Worm (Caenorhabditis elegans) whole organism, L1 larva: Measurements from ENCODE around the gene gtf-2E2.

Source experiments
- C16A3.4 ChIP-seq: fragments of 150-350 bp; optimal IDR thresholded peaks from 2 replicates; lab custom pipeline; 2014; ENCODE audit warnings: missing biosample characterization, missing genetic modification characterization
- C34B4.2 ChIP-seq: sonication (generic microtip); optimal IDR thresholded peaks from 2 replicates; lab custom pipeline; 2017; ENCODE audit warnings: mild to moderate bottlenecking, missing genetic modification characterization, missing compliant biosample characterization
- Y116A8C.19 ChIP-seq: sonication (generic microtip); optimal IDR thresholded peaks from 2 replicates; lab custom pipeline; 2016; ENCODE audit warnings: missing compliant biosample characterization, missing genetic modification characterization, borderline replicate concordance
- alr-1 ChIP-seq: fragments of 200-800 bp; sonication (Bioruptor generic); optimal IDR thresholded peaks from 2 replicates; lab custom pipeline; 2018; ENCODE audit warnings: borderline replicate concordance, mild to moderate bottlenecking, missing genetic modification characterization, missing compliant biosample characterization
- ama-1 ChIP-seq: fragments of 150-350 bp; optimal IDR thresholded peaks from 2 replicates; lab custom pipeline; 2014
- blmp-1 ChIP-seq: fragments of 150-350 bp; optimal IDR thresholded peaks from 2 replicates; lab custom pipeline; 2014; ENCODE audit warnings: missing biosample characterization, missing genetic modification characterization
- ceh-8 ChIP-seq: fragments of 200-800 bp; sonication (Bioruptor generic); optimal IDR thresholded peaks from 2 replicates; lab custom pipeline; 2018; ENCODE audit warnings: mild to moderate bottlenecking, missing genetic modification characterization, moderate library complexity, missing compliant biosample characterization
- ceh-88 ChIP-seq: fragments of 200-800 bp; sonication (Bioruptor generic); IDR thresholded peaks from 2 replicates; pipeline ENCODE4 v1.3.6; 2022; ENCODE audit warnings: missing genetic modification characterization, missing compliant biosample characterization
- dsc-1 ChIP-seq: sonication (generic microtip); optimal IDR thresholded peaks from 2 replicates; lab custom pipeline; 2016; ENCODE audit warnings: mild to moderate bottlenecking, missing genetic modification characterization, missing compliant biosample characterization
- efl-1 ChIP-seq, 4 experiments: fragments of 150-350 bp; optimal IDR thresholded peaks in 3 of 4; peaks in 1 of 4; 1 replicate in 1 of 4; 2 replicates in 3 of 4; lab custom pipeline; 2014; ENCODE audit warnings: missing biosample characterization in 2 of 4, missing genetic modification characterization in 2 of 4, missing genetic modification reagents in 2 of 4
- egl-13 ChIP-seq: sonication (generic microtip); optimal IDR thresholded peaks from 2 replicates; lab custom pipeline; 2016; ENCODE audit warnings: missing genotype, missing genetic modification reagents, missing genetic modification characterization, missing compliant biosample characterization
- elt-2 ChIP-seq: sonication (generic microtip); optimal IDR thresholded peaks from 2 replicates; lab custom pipeline; 2016; ENCODE audit warnings: missing genetic modification characterization, mild to moderate bottlenecking, inconsistent platforms, missing compliant biosample characterization, missing genetic modification reagents
- elt-3 ChIP-seq, 6 experiments: fragments of 150-350 bp in 1 of 6; sonication (generic microtip); optimal IDR thresholded peaks; 2 replicates each; lab custom pipeline; 2017 to 2018; ENCODE audit warnings: missing biosample characterization in 6 of 6, missing genetic modification characterization in 6 of 6, inconsistent platforms in 1 of 6
- fkh-8 ChIP-seq: sonication (generic microtip); optimal IDR thresholded peaks from 2 replicates; lab custom pipeline; 2016; ENCODE audit warnings: mild to moderate bottlenecking, missing genetic modification characterization, missing compliant biosample characterization
- grh-1 ChIP-seq: fragments of 200-800 bp; sonication (Bioruptor generic); IDR thresholded peaks from 2 replicates; pipeline ENCODE4 v1.3.6; 2022; ENCODE audit warnings: missing genetic modification reagents, missing genetic modification characterization, missing compliant biosample characterization
- hlh-17 ChIP-seq: fragments of 200-800 bp; sonication (Bioruptor generic); optimal IDR thresholded peaks from 2 replicates; lab custom pipeline; 2018; ENCODE audit warnings: missing genetic modification characterization, mild to moderate bottlenecking, missing compliant biosample characterization, moderate library complexity, borderline replicate concordance
- lin-13 ChIP-seq: fragments of 150-350 bp; optimal IDR thresholded peaks from 2 replicates; lab custom pipeline; 2014; ENCODE audit warnings: missing biosample characterization, missing genetic modification reagents, missing genetic modification characterization
- lin-14 ChIP-seq: fragments of 200-800 bp; sonication (Bioruptor generic); optimal IDR thresholded peaks from 2 replicates; lab custom pipeline; 2018; ENCODE audit warnings: mild to moderate bottlenecking, missing genetic modification characterization, moderate library complexity, missing compliant biosample characterization
- lin-39 ChIP-seq: fragments of 150-350 bp; optimal IDR thresholded peaks from 2 replicates; lab custom pipeline; 2014; ENCODE audit warnings: missing biosample characterization, missing genetic modification reagents, missing genetic modification characterization
- mdl-1 ChIP-seq, 2 experiments: fragments of 150-350 bp; optimal IDR thresholded peaks; 2 replicates each; lab custom pipeline; 2014 to 2017; ENCODE audit warnings: missing biosample characterization in 2 of 2, missing genetic modification characterization in 2 of 2, inconsistent platforms in 1 of 2
- nhr-12 ChIP-seq: sonication (generic microtip); optimal IDR thresholded peaks from 2 replicates; lab custom pipeline; 2017; ENCODE audit warnings: missing biosample characterization, missing genetic modification characterization
- nhr-19 ChIP-seq: fragments of 200-800 bp; sonication (Bioruptor generic); conservative IDR thresholded peaks from 2 replicates; pipeline ENCODE4 v1.3.6; 2022; ENCODE audit warnings: missing genetic modification characterization, missing compliant biosample characterization
- nhr-71 ChIP-seq: sonication (generic microtip); optimal IDR thresholded peaks from 2 replicates; lab custom pipeline; 2016; ENCODE audit warnings: mild to moderate bottlenecking, missing genetic modification characterization, moderate library complexity, missing compliant biosample characterization
- nhr-84 ChIP-seq: sonication (generic microtip); optimal IDR thresholded peaks from 2 replicates; lab custom pipeline; 2017; ENCODE audit warnings: missing biosample characterization, missing genetic modification characterization
- nhr-90 ChIP-seq: sonication (generic microtip); optimal IDR thresholded peaks from 2 replicates; lab custom pipeline; 2016; ENCODE audit warnings: mild to moderate bottlenecking, missing genetic modification characterization, missing compliant biosample characterization; ENCODE audit not compliant: poor library complexity
- pqm-1 ChIP-seq: sonication (generic microtip); optimal IDR thresholded peaks from 3 replicates; lab custom pipeline; 2017; ENCODE audit warnings: missing biosample characterization, missing genetic modification characterization
- rnt-1 ChIP-seq: sonication (generic microtip); optimal IDR thresholded peaks from 2 replicates; lab custom pipeline; 2016; ENCODE audit warnings: mild to moderate bottlenecking, missing genetic modification characterization, moderate library complexity, missing compliant biosample characterization
- skn-1 ChIP-seq: fragments of 150-350 bp; optimal IDR thresholded peaks from 2 replicates; lab custom pipeline; 2014; ENCODE audit warnings: missing biosample characterization, missing genetic modification characterization
- snu-23 ChIP-seq: sonication (generic microtip); optimal IDR thresholded peaks from 2 replicates; lab custom pipeline; 2016; ENCODE audit warnings: missing genetic modification characterization, missing compliant biosample characterization
- sptf-1 ChIP-seq: fragments of 150-350 bp; optimal IDR thresholded peaks from 2 replicates; lab custom pipeline; 2014; ENCODE audit warnings: missing biosample characterization, missing genetic modification characterization
- sup-37 ChIP-seq: fragments of 200-800 bp; sonication (Bioruptor generic); optimal IDR thresholded peaks from 2 replicates; lab custom pipeline; 2018; ENCODE audit warnings: mild to moderate bottlenecking, missing genetic modification characterization, missing compliant biosample characterization
- unc-30 ChIP-seq: sonication (generic microtip); optimal IDR thresholded peaks from 2 replicates; lab custom pipeline; 2017; ENCODE audit warnings: missing biosample characterization, missing genetic modification characterization
- zag-1 ChIP-seq: fragments of 150-350 bp; optimal IDR thresholded peaks from 2 replicates; lab custom pipeline; 2014; ENCODE audit warnings: missing biosample characterization, missing genetic modification characterization
- zip-4 ChIP-seq: fragments of 200-800 bp; sonication (Bioruptor generic); optimal IDR thresholded peaks from 2 replicates; lab custom pipeline; 2018; ENCODE audit warnings: mild to moderate bottlenecking, missing genetic modification characterization, moderate library complexity, missing compliant biosample characterization
- ztf-11 ChIP-seq, 2 experiments: sonication (generic microtip); optimal IDR thresholded peaks; 2 replicates each; lab custom pipeline; 2016 to 2017; ENCODE audit warnings: missing genetic modification characterization in 2 of 2, missing biosample characterization in 1 of 2, missing compliant biosample characterization in 1 of 2

Gene gtf-2E2

DNA sequence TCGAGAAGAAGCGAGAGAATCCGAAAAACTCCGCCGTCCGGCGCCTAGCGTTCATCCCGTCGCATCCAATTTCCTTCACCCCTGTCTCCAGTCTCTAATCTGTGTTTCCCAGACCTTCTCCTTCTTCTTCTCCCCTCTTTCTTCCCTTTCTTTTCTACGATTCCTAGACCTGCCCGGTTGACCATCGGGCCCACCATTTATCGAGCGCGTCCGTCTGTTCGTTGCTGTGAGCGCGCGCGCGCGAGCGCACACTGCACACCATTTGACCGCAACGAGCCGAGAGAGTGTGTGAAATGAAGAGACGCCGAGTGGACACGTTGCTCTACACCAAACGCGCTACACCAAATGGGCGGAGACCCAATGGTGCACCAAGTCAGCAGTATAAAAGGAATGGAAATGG is 5.2 kb downstream of the gtf-2E2 start:
- peak; percentile 28 for TF ChIP-seq blmp-1
- no peak for TF ChIP-seq nhr-84 (tag; lab: Kevin White, UChicago)
- no peak for TF ChIP-seq hlh-17 (GFP tag; lab: Kevin White, UChicago)

ce11 chrII:11536505-11536904 is 5.8 kb downstream of the gtf-2E2 start:
- no peak for TF ChIP-seq elt-3 (tag; optimal IDR thresholded peaks at IDR 0.05; lab: Kevin White, UChicago)
- TF ChIP-seq lin-13, result no peak
- no peak for TF ChIP-seq ceh-8 (GFP tag; lab: Kevin White, UChicago)
- no peak for TF ChIP-seq blmp-1
- no peak for TF ChIP-seq ceh-88
- TF ChIP-seq lin-14, result no peak
- no peak for TF ChIP-seq nhr-90 (tag; lab: Kevin White, UChicago)
- TF ChIP-seq Y116A8C.19, result no peak
- no peak for TF ChIP-seq ztf-11 (tag; optimal IDR thresholded peaks at IDR 0.05; lab: Kevin White, UChicago)
- TF ChIP-seq sup-37 (GFP tag; lab: Kevin White, UChicago), result no peak
- no peak for TF ChIP-seq dsc-1 (tag; lab: Kevin White, UChicago)
- no peak for TF ChIP-seq nhr-71 (tag; lab: Kevin White, UChicago)
- no peak for TF ChIP-seq rnt-1 (tag; lab: Kevin White, UChicago)
- TF ChIP-seq nhr-12 (tag; lab: Kevin White, UChicago), result no peak
- TF ChIP-seq sptf-1 (tag; lab: Kevin White, UChicago), result no peak
- no peak for TF ChIP-seq unc-30 (tag; lab: Kevin White, UChicago)
- TF ChIP-seq zag-1 (tag; lab: Kevin White, UChicago), result no peak
- TF ChIP-seq pqm-1 (tag; lab: Kevin White, UChicago), result no peak
- no peak for TF ChIP-seq grh-1 (GFP tag; lab: Robert Waterston, UW)

ce11 chrII:11535924-11536323 is 6.4 kb downstream of the gtf-2E2 start:
- TF ChIP-seq egl-13 (tag; lab: Kevin White, UChicago), result no peak
- no peak for TF ChIP-seq efl-1 (optimal IDR thresholded peaks at IDR 0.05; lab: Kevin White, UChicago)
- TF ChIP-seq efl-1 (GFP tag; optimal IDR thresholded peaks at IDR 0.05 in 1 of 2; lab: Kevin White, UChicago), result peak in 1 of 2 experiments; percentile 82
- no peak for TF ChIP-seq ztf-11 (tag; optimal IDR thresholded peaks at IDR 0.05; lab: Kevin White, UChicago)
- no peak for TF ChIP-seq nhr-90 (tag; lab: Kevin White, UChicago)
- TF ChIP-seq C16A3.4 (tag; lab: Kevin White, UChicago), result no peak

- TF ChIP-seq zip-4 (GFP tag; lab: Kevin White, UChicago) (no peak), nhr-19 (GFP tag; lab: Robert Waterston, UW) (no peak), elt-2 (no peak), alr-1 (tag; lab: Kevin White, UChicago) (no peak), lin-39 (no peak), C16A3.4 (tag; lab: Kevin White, UChicago) (no peak), snu-23 (GFP tag; lab: Kevin White, UChicago) (no peak), ama-1 (lab: Kevin White, UChicago) (no peak), elt-3 (tag; optimal IDR thresholded peaks at IDR 0.05; lab: Kevin White, UChicago) (no peak), C34B4.2 (no peak), fkh-8 (tag; lab: Kevin White, UChicago) (no peak), unc-30 (tag; lab: Kevin White, UChicago) (no peak), skn-1 (no peak), mdl-1 (tag; optimal IDR thresholded peaks at IDR 0.05; lab: Kevin White, UChicago) (no peak)
Measured at ce11 chrII:11535429-11535828, 6.9 kb downstream of the gtf-2E2 start.
